Fruit fly (Drosophila melanogaster) whole organism, prepupa: ENCODE measurements around the gene CG12594.

ENCODE experiments used
- Blimp-1 ChIP-seq: fragments of 200-800 bp; sonication (Bioruptor generic); optimal IDR thresholded peaks from 3 replicates; lab custom pipeline; 2017; ENCODE audit warnings: missing biosample characterization, missing genetic modification characterization, mild to moderate bottlenecking, moderate library complexity, missing genetic modification reagents
- CG10631 ChIP-seq: fragments of 200-800 bp; sonication (Bioruptor generic); optimal IDR thresholded peaks from 2 replicates; lab custom pipeline; 2016; ENCODE audit warnings: missing biosample characterization, missing genetic modification characterization
- CG11294 ChIP-seq: fragments of 200-800 bp; sonication (Bioruptor generic); IDR thresholded peaks from 2 replicates; pipeline ENCODE4 v1.3.6; 2022; ENCODE audit warnings: missing biosample characterization, missing genetic modification characterization
- CG11902 ChIP-seq: fragments of 200-800 bp; sonication (Bioruptor generic); optimal IDR thresholded peaks from 3 replicates; lab custom pipeline; 2016; ENCODE audit warnings: missing biosample characterization, missing genetic modification characterization
- CG15336 ChIP-seq: fragments of 200-800 bp; sonication (Bioruptor generic); IDR thresholded peaks from 2 replicates; pipeline ENCODE4 v1.3.6; 2022; ENCODE audit warnings: missing biosample characterization, missing genetic modification characterization
- CG1621 ChIP-seq: fragments of 200-800 bp; sonication (Bioruptor generic); optimal IDR thresholded peaks from 3 replicates; lab custom pipeline; 2018; ENCODE audit warnings: missing biosample characterization, mild to moderate bottlenecking, missing genetic modification characterization
- CG32006 ChIP-seq: fragments of 200-800 bp; sonication (Bioruptor generic); optimal IDR thresholded peaks from 3 replicates; lab custom pipeline; 2017; ENCODE audit warnings: missing biosample characterization, mild to moderate bottlenecking, missing genetic modification characterization
- CG34406 ChIP-seq: fragments of 200-800 bp; sonication (Bioruptor generic); optimal IDR thresholded peaks from 3 replicates; lab custom pipeline; 2016; ENCODE audit warnings: missing biosample characterization, missing genetic modification characterization
- CG4318 ChIP-seq: fragments of 200-800 bp; sonication (Bioruptor generic); optimal IDR thresholded peaks from 3 replicates; lab custom pipeline; 2017; ENCODE audit warnings: missing biosample characterization, mild to moderate bottlenecking, missing genetic modification characterization
- CG6792 ChIP-seq: fragments of 200-800 bp; sonication (Bioruptor generic); optimal IDR thresholded peaks from 3 replicates; lab custom pipeline; 2016; ENCODE audit warnings: missing biosample characterization, missing genetic modification characterization
- CG6808 ChIP-seq: fragments of 200-800 bp; sonication (Bioruptor generic); optimal IDR thresholded peaks from 3 replicates; lab custom pipeline; 2017; ENCODE audit warnings: missing biosample characterization, missing genetic modification characterization, mild to moderate bottlenecking, moderate library complexity, missing genetic modification reagents
- CG6854 ChIP-seq: fragments of 200-800 bp; sonication (Bioruptor generic); optimal IDR thresholded peaks from 2 replicates; lab custom pipeline; 2017; ENCODE audit warnings: missing biosample characterization, mild to moderate bottlenecking, missing genetic modification characterization
- CG8119 ChIP-seq: fragments of 200-800 bp; sonication (Bioruptor generic); IDR thresholded peaks from 3 replicates; pipeline ENCODE4 v1.3.6; 2022; ENCODE audit warnings: missing biosample characterization, missing genetic modification characterization
- CG8632 ChIP-seq: fragments of 200-800 bp; sonication (Bioruptor generic); optimal IDR thresholded peaks from 3 replicates; lab custom pipeline; 2016; ENCODE audit warnings: missing biosample characterization, missing genetic modification characterization
- Eip75B ChIP-seq: fragments of 200-800 bp; sonication (Bioruptor generic); optimal IDR thresholded peaks from 3 replicates; lab custom pipeline; 2016; ENCODE audit warnings: missing biosample characterization, missing genetic modification characterization
- Eip78C ChIP-seq: fragments of 200-800 bp; sonication (Bioruptor generic); peaks from one replicate; lab custom pipeline; 2016; ENCODE audit warnings: missing biosample characterization, missing genetic modification characterization
- Eip93F ChIP-seq: fragments of 200-800 bp; sonication (Bioruptor generic); optimal IDR thresholded peaks from 2 replicates; lab custom pipeline; 2016; ENCODE audit warnings: missing biosample characterization, mild to moderate bottlenecking, missing genetic modification characterization
- Ets96B ChIP-seq: fragments of 200-800 bp; optimal IDR thresholded peaks from 2 replicates; lab custom pipeline; 2019; ENCODE audit warnings: missing biosample characterization, mild to moderate bottlenecking, missing genetic modification characterization, moderate library complexity
- Gug ChIP-seq: fragments of 200-800 bp; sonication (Bioruptor generic); IDR thresholded peaks from 2 replicates; pipeline ENCODE4 v1.3.6; 2022; ENCODE audit warnings: missing biosample characterization, missing genetic modification characterization
- Hr38 ChIP-seq: sonication (Bioruptor generic); optimal IDR thresholded peaks from 2 replicates; lab custom pipeline; 2016; ENCODE audit warnings: missing biosample characterization, missing genetic modification characterization
- Hr39 ChIP-seq: fragments of 200-800 bp; sonication (Bioruptor generic); optimal IDR thresholded peaks from 2 replicates; lab custom pipeline; 2016; ENCODE audit warnings: missing biosample characterization, missing genetic modification characterization
- Hr4 ChIP-seq: fragments of 200-800 bp; sonication (Bioruptor generic); optimal IDR thresholded peaks from 3 replicates; lab custom pipeline; 2016; ENCODE audit warnings: missing biosample characterization, missing genetic modification characterization
- Lpt ChIP-seq: fragments of 200-800 bp; sonication (Bioruptor generic); optimal IDR thresholded peaks from 3 replicates; lab custom pipeline; 2016; ENCODE audit warnings: missing biosample characterization, missing genetic modification characterization
- OdsH ChIP-seq: fragments of 200-800 bp; sonication (Bioruptor generic); optimal IDR thresholded peaks from 3 replicates; lab custom pipeline; 2016; ENCODE audit warnings: missing biosample characterization, missing genetic modification characterization
- Sox102F ChIP-seq: fragments of 200-800 bp; sonication (Bioruptor generic); optimal IDR thresholded peaks from 2 replicates; lab custom pipeline; 2016; ENCODE audit warnings: missing biosample characterization, mild to moderate bottlenecking, missing genetic modification characterization
- Sox14 ChIP-seq: fragments of 200-800 bp; sonication (Bioruptor generic); optimal IDR thresholded peaks from 3 replicates; lab custom pipeline; 2016; ENCODE audit warnings: missing biosample characterization, missing genetic modification characterization
- Sox15 ChIP-seq: fragments of 200-800 bp; sonication (Bioruptor generic); optimal IDR thresholded peaks from 3 replicates; lab custom pipeline; 2016; ENCODE audit warnings: missing biosample characterization, missing genetic modification characterization
- dsx ChIP-seq: fragments of 200-800 bp; optimal IDR thresholded peaks from 3 replicates; lab custom pipeline; 2019; ENCODE audit warnings: missing biosample characterization, mild to moderate bottlenecking, missing genetic modification characterization, moderate library complexity; ENCODE audit not compliant: poor library complexity, severe bottlenecking
- eg ChIP-seq: fragments of 200-800 bp; sonication (Bioruptor generic); IDR thresholded peaks from 3 replicates; pipeline ENCODE4 v1.3.6; 2022; ENCODE audit warnings: missing biosample characterization, missing genetic modification characterization
- esn ChIP-seq: fragments of 200-800 bp; sonication (Bioruptor generic); optimal IDR thresholded peaks from 2 replicates; lab custom pipeline; 2016; ENCODE audit warnings: missing biosample characterization, mild to moderate bottlenecking, missing genetic modification characterization, moderate library complexity
- fkh ChIP-seq: fragments of 200-800 bp; sonication (Bioruptor generic); optimal IDR thresholded peaks from 3 replicates; lab custom pipeline; 2017; ENCODE audit warnings: missing biosample characterization, mild to moderate bottlenecking, missing genetic modification characterization, moderate library complexity
- net ChIP-seq: fragments of 200-800 bp; sonication (Bioruptor generic); optimal IDR thresholded peaks from 3 replicates; lab custom pipeline; 2016; ENCODE audit warnings: missing biosample characterization, missing genetic modification characterization
- pdm3 ChIP-seq: fragments of 200-800 bp; sonication (Bioruptor generic); optimal IDR thresholded peaks from 3 replicates; lab custom pipeline; 2016; ENCODE audit warnings: missing biosample characterization, missing genetic modification characterization
- salr ChIP-seq, 2 experiments: fragments of 200-800 bp; sonication (Bioruptor generic); optimal IDR thresholded peaks; 3 replicates each; lab custom pipeline; 2016 to 2018; ENCODE audit warnings: missing biosample characterization in 2 of 2, missing genetic modification characterization in 2 of 2, mild to moderate bottlenecking in 1 of 2
- ss ChIP-seq, 2 experiments: fragments of 200-800 bp; sonication (Bioruptor generic); optimal IDR thresholded peaks; 2 replicates in 1 of 2; 3 replicates in 1 of 2; lab custom pipeline; 2017 to 2018; ENCODE audit warnings: mild to moderate bottlenecking in 2 of 2, missing biosample characterization in 2 of 2, missing genetic modification characterization in 2 of 2, moderate library complexity in 1 of 2
- vri ChIP-seq: fragments of 200-800 bp; sonication (Bioruptor generic); optimal IDR thresholded peaks from 3 replicates; lab custom pipeline; 2016; ENCODE audit warnings: missing biosample characterization, mild to moderate bottlenecking, missing genetic modification characterization

CG12594 gene

DNA sequence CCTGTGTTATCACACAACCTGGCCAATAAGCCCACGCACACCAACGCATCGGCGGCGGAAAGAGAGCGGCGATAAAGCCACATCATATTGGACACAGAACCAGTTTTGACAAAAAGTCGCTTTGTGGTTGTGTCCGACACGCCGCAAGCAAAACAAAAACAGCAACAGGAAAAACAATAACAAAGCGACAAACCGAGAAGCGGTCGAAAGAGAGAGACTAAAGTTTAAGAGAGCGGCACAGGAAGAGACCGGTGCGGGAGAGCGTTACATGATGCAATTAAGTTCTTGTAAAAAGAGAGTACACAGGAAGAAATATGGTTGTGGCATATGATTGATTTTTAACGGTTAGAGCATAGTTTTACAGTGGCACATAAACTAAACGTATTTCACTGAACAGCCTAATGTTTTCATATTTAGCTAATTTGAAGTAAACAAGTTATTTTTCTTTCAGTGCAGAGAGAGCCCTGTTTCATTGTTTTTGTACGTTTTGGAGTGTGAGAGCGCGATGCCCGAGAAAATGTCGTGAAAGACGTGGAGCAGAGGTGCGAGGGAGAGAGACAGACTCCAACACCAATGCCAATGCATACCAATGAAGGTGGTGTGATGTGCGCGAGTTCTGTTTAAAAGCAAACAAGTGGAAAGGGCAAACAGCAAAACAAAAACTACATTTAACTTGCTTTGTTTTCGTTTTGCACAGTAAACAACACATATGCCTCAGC lies 39.3 kb downstream of the CG12594 start (continued):
- TF ChIP-seq CG34406 (GFP tag; lab: Kevin White, UChicago) (peak; percentile 100), fkh (GFP tag; lab: Kevin White, UChicago) (peak; percentile 97), CG32006 (GFP tag; lab: Kevin White, UChicago) (peak; percentile 100), dsx (GFP tag; lab: Kevin White, UChicago) (peak; percentile 100), CG1621 (peak; percentile 100), eg (GFP tag; lab: Robert Waterston, UW) (no peak), CG4318 (GFP tag; lab: Kevin White, UChicago) (peak; percentile 100), Eip78C (GFP tag; lab: Kevin White, UChicago) (peak; percentile 100), CG8632 (GFP tag; lab: Kevin White, UChicago) (peak; percentile 100), Sox102F (GFP tag; lab: Kevin White, UChicago) (peak; percentile 100), Lpt (GFP tag; lab: Kevin White, UChicago) (peak; percentile 100), CG15336 (GFP tag; lab: Robert Waterston, UW) (no peak)

dm6 chr3R:11761718-11762117 lies 40.2 kb downstream of the CG12594 start:
- TF ChIP-seq Sox14 (GFP tag; lab: Kevin White, UChicago) (no peak), vri (GFP tag; lab: Kevin White, UChicago) (peak; percentile 4), Blimp-1 (GFP tag; lab: Kevin White, UChicago) (no peak)
- TF ChIP-seq, all 60 proteins: peak for 1

dm6 chr3R:11762500-11762899 lies 41.0 kb downstream of the CG12594 start:
- TF ChIP-seq salr (GFP tag; optimal IDR thresholded peaks at IDR 0.05; lab: Kevin White, UChicago): no peak
- no peak for TF ChIP-seq CG6792 (GFP tag; lab: Kevin White, UChicago)
- TF ChIP-seq Eip93F: no peak
- TF ChIP-seq Hr38 (GFP tag; lab: Kevin White, UChicago): no peak
- no peak for TF ChIP-seq CG11294 (GFP tag; lab: Robert Waterston, UW)
- peak; percentile 0 to 6 for TF ChIP-seq ss (GFP tag; optimal IDR thresholded peaks at IDR 0.05; lab: Kevin White, UChicago)
- peak; percentile 43 for TF ChIP-seq fkh (GFP tag; lab: Kevin White, UChicago)
- TF ChIP-seq vri (GFP tag; lab: Kevin White, UChicago): peak; percentile 67
- no peak for TF ChIP-seq esn
- no peak for TF ChIP-seq Hr4 (GFP tag; lab: Kevin White, UChicago)

DNA sequence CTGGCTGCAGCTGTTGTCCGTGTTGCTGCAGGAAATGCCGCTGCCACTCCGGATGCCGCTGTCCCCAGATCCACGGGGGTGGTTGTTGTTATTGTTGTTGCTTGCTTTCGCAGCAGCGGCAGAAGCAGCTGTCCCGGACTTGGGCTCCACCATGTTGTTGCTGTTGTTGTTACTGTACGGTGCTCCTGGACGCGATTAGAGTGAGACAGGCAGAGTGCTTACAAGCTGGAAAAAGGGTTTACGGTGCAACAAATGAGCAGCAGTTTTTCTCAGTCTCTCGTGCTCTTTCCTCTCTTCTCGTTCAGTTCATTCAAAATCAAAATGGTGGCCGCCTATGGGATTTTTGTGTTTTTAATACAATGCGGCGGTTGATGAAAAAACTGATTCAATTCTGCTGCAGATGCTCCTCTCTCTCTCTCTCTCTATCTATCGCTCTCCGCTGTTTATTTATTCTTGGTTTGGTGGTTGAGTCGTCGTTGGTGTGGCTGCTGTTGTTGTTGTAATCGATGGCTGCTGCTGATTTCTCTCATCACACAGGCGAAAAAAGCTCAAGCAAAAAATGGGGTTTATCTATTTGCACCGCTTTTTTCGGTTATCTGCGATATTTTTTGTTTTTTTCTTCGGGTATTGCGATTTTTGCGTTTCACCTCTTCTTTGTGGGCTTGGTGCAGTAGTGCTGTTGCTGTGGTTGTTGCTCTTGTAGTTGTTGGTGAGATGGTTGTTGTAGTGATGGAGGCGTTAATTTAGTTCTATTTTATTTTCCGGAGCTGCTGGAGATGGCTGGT lies 42.2 kb downstream of the CG12594 start:
- TF ChIP-seq CG10631 (GFP tag; lab: Kevin White, UChicago): no peak
- TF ChIP-seq Eip93F: no peak
- TF ChIP-seq CG6808: peak; percentile 47
- no peak for TF ChIP-seq Hr39 (GFP tag; lab: Kevin White, UChicago)
- TF ChIP-seq net (GFP tag; lab: Kevin White, UChicago): no peak
- TF ChIP-seq CG1621: peak; percentile 93
- peak; percentile 64 for TF ChIP-seq dsx (GFP tag; lab: Kevin White, UChicago)
- TF ChIP-seq Eip78C (GFP tag; lab: Kevin White, UChicago): peak; percentile 72
- TF ChIP-seq Hr4 (GFP tag; lab: Kevin White, UChicago): no peak
- TF ChIP-seq Gug (GFP tag; lab: Robert Waterston, UW): no peak
- TF ChIP-seq ss (GFP tag; optimal IDR thresholded peaks at IDR 0.05; lab: Kevin White, UChicago): peak; percentile 25 to 54
- TF ChIP-seq CG15336 (GFP tag; lab: Robert Waterston, UW): no peak
- TF ChIP-seq CG6854: peak; percentile 63
- TF ChIP-seq CG8119 (GFP tag; lab: Robert Waterston, UW): no peak
- TF ChIP-seq OdsH: no peak
- no peak for TF ChIP-seq Eip75B (GFP tag; lab: Kevin White, UChicago)
- no peak for TF ChIP-seq Lpt (GFP tag; lab: Kevin White, UChicago)
- TF ChIP-seq CG11902 (GFP tag; lab: Kevin White, UChicago): no peak
- TF ChIP-seq Ets96B (tag; lab: Kevin White, UChicago): no peak
- TF ChIP-seq Sox15 (GFP tag; lab: Kevin White, UChicago): no peak
- TF ChIP-seq pdm3 (GFP tag; lab: Kevin White, UChicago): no peak
